Worm (Caenorhabditis elegans) whole organism, L2 larva: ENCODE data around the gene dgk-1.

ENCODE experiments used
- C34F6.9 ChIP-seq: fragments of 150-350 bp; optimal IDR thresholded peaks from 2 replicates; lab custom pipeline; 2014; ENCODE audit warnings: missing biosample characterization, missing genetic modification characterization
- ZK546.5 ChIP-seq: sonication (generic microtip); optimal IDR thresholded peaks from 2 replicates; lab custom pipeline; 2017; ENCODE audit warnings: missing biosample characterization, missing genetic modification characterization
- alr-1 ChIP-seq: fragments of 150-350 bp; optimal IDR thresholded peaks from 2 replicates; lab custom pipeline; 2014; ENCODE audit warnings: missing biosample characterization, missing genetic modification characterization
- aly-2 ChIP-seq: fragments of 150-350 bp; optimal IDR thresholded peaks from 2 replicates; lab custom pipeline; 2014; ENCODE audit warnings: missing biosample characterization, missing genetic modification characterization
- ama-1 ChIP-seq: fragments of 150-350 bp; optimal IDR thresholded peaks from 2 replicates; lab custom pipeline; 2018; ENCODE audit warnings: inconsistent platforms
- blmp-1 ChIP-seq: sonication (generic microtip); optimal IDR thresholded peaks from 2 replicates; lab custom pipeline; 2017; ENCODE audit warnings: missing genetic modification characterization, mild to moderate bottlenecking, missing compliant biosample characterization, antibody characterized with exemption, moderate library complexity; ENCODE audit not compliant: insufficient read depth
- ceh-16 ChIP-seq: fragments of 150-350 bp; optimal IDR thresholded peaks from 2 replicates; lab custom pipeline; 2014; ENCODE audit warnings: missing biosample characterization, missing genetic modification characterization
- ceh-82 ChIP-seq: fragments of 150-350 bp; optimal IDR thresholded peaks from 2 replicates; lab custom pipeline; 2014; ENCODE audit warnings: missing biosample characterization, missing genetic modification characterization
- crh-2 ChIP-seq: sonication (generic microtip); optimal IDR thresholded peaks from 2 replicates; lab custom pipeline; 2017; ENCODE audit warnings: missing biosample characterization, missing genetic modification characterization
- dmd-4 ChIP-seq: sonication (generic microtip); optimal IDR thresholded peaks from 2 replicates; lab custom pipeline; 2017; ENCODE audit warnings: missing biosample characterization, missing genetic modification characterization
- elt-1 ChIP-seq: fragments of 150-350 bp; optimal IDR thresholded peaks from 2 replicates; lab custom pipeline; 2014; ENCODE audit warnings: missing biosample characterization, missing genetic modification characterization
- elt-3 ChIP-seq: sonication (generic microtip); optimal IDR thresholded peaks from 2 replicates; lab custom pipeline; 2017; ENCODE audit warnings: missing biosample characterization, missing genetic modification characterization
- gmeb-1 ChIP-seq: fragments of 150-350 bp; optimal IDR thresholded peaks from 2 replicates; lab custom pipeline; 2014; ENCODE audit warnings: missing biosample characterization, missing genetic modification characterization
- lin-11 ChIP-seq: fragments of 150-350 bp; sonication (generic microtip); optimal IDR thresholded peaks from 2 replicates; lab custom pipeline; 2014; ENCODE audit warnings: missing biosample characterization, missing genetic modification characterization, inconsistent platforms, mixed read lengths
- lin-13 ChIP-seq: fragments of 150-350 bp; optimal IDR thresholded peaks from 2 replicates; lab custom pipeline; 2014; ENCODE audit warnings: missing biosample characterization, missing genetic modification reagents, missing genetic modification characterization
- lsy-2 ChIP-seq, 2 experiments: fragments of 150-350 bp in 1 of 2; sonication (generic microtip) in 1 of 2; optimal IDR thresholded peaks; 2 replicates each; lab custom pipeline; 2014 to 2017; ENCODE audit warnings: missing biosample characterization in 2 of 2, missing genetic modification characterization in 2 of 2
- mdl-1 ChIP-seq, 2 experiments: fragments of 150-350 bp in 1 of 2; sonication (generic microtip) in 1 of 2; optimal IDR thresholded peaks; 2 replicates each; lab custom pipeline; 2017; ENCODE audit warnings: missing biosample characterization in 2 of 2, missing genetic modification characterization in 2 of 2
- nhr-10 ChIP-seq: sonication (generic microtip); optimal IDR thresholded peaks from 2 replicates; lab custom pipeline; 2017; ENCODE audit warnings: missing biosample characterization, missing genetic modification characterization
- nhr-12 ChIP-seq: fragments of 150-350 bp; optimal IDR thresholded peaks from 2 replicates; lab custom pipeline; 2014; ENCODE audit warnings: missing biosample characterization, missing genetic modification characterization
- nhr-129 ChIP-seq: fragments of 150-350 bp; optimal IDR thresholded peaks from 2 replicates; lab custom pipeline; 2014; ENCODE audit warnings: missing biosample characterization, missing genetic modification characterization
- nhr-21 ChIP-seq: fragments of 150-350 bp; optimal IDR thresholded peaks from 2 replicates; lab custom pipeline; 2014; ENCODE audit warnings: missing biosample characterization, missing genetic modification characterization
- nhr-237 ChIP-seq: fragments of 150-350 bp; optimal IDR thresholded peaks from 2 replicates; lab custom pipeline; 2014; ENCODE audit warnings: missing biosample characterization, missing genetic modification characterization
- nhr-25 ChIP-seq: fragments of 150-350 bp; sonication (generic microtip); optimal IDR thresholded peaks from 3 replicates; lab custom pipeline; 2014; ENCODE audit warnings: missing biosample characterization, missing genetic modification characterization
- nhr-6 ChIP-seq: fragments of 150-350 bp; optimal IDR thresholded peaks from 2 replicates; lab custom pipeline; 2014; ENCODE audit warnings: missing biosample characterization, missing genetic modification characterization
- peb-1 ChIP-seq: fragments of 150-350 bp; optimal IDR thresholded peaks from 2 replicates; lab custom pipeline; 2014; ENCODE audit warnings: missing biosample characterization, missing genetic modification characterization
- sem-4 ChIP-seq: fragments of 150-350 bp; optimal IDR thresholded peaks from 2 replicates; lab custom pipeline; 2014; ENCODE audit warnings: missing biosample characterization, missing genetic modification reagents, missing genetic modification characterization
- skn-1 ChIP-seq: sonication (generic microtip); optimal IDR thresholded peaks from 2 replicates; lab custom pipeline; 2017; ENCODE audit warnings: missing biosample characterization, missing genetic modification characterization
- sma-3 ChIP-seq: sonication (generic microtip); optimal IDR thresholded peaks from 2 replicates; lab custom pipeline; 2016; ENCODE audit warnings: missing genetic modification reagents, missing genetic modification characterization, missing compliant biosample characterization
- sma-9 ChIP-seq, 2 experiments: fragments of 150-350 bp in 1 of 2; sonication (generic microtip) in 1 of 2; optimal IDR thresholded peaks; 2 replicates each; lab custom pipeline; 2014 to 2016; ENCODE audit warnings: missing genetic modification characterization in 2 of 2, mild to moderate bottlenecking in 1 of 2, missing biosample characterization in 1 of 2, missing compliant biosample characterization in 1 of 2, missing genetic modification reagents in 1 of 2, moderate library complexity in 1 of 2
- snpc-4 ChIP-seq: fragments of 150-350 bp; optimal IDR thresholded peaks from 2 replicates; lab custom pipeline; 2014; ENCODE audit warnings: missing biosample characterization, missing genetic modification characterization
- unc-39 ChIP-seq: fragments of 150-350 bp; optimal IDR thresholded peaks from 2 replicates; lab custom pipeline; 2014; ENCODE audit warnings: missing biosample characterization, missing genetic modification characterization
- unc-55 ChIP-seq: fragments of 150-350 bp; sonication (generic microtip); optimal IDR thresholded peaks from 3 replicates; lab custom pipeline; 2014; ENCODE audit warnings: missing biosample characterization, missing genetic modification reagents, missing genetic modification characterization
- ztf-1 ChIP-seq: fragments of 200-800 bp; sonication (Bioruptor generic); conservative IDR thresholded peaks from 2 replicates; pipeline ENCODE4 v1.3.6; 2022; ENCODE audit warnings: missing genetic modification characterization, missing compliant biosample characterization
- ztf-4 ChIP-seq: fragments of 150-350 bp; optimal IDR thresholded peaks from 2 replicates; lab custom pipeline; 2014; ENCODE audit warnings: missing biosample characterization, missing genetic modification characterization

The dgk-1 gene

DNA sequence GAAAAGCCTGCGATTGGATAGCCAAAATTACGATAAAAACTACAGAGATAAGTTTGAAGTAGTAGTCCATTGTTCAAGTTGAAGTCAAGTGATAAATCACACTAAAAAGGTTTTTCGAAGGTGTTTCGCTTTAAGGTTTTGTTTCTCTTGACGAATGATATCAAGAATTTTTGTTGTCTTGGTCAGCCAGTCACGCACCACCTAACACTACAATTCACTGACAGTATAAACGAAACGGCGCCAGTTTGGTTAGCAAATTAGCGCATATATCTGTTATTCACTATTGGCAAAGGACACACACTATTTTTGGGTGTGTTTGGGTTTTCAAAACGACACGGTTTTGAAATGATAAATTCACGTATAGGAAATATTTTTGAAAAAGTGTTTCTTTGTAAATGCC, 21.2 kb downstream of the dgk-1 start, which contains the start of gene C44C1.6:
Gene C44C1.6 (minus strand): TSS at position 199 of the 400 bp plus-strand sequence.
- TF ChIP-seq nhr-129, result peak; percentile 31
- no peak for TF ChIP-seq nhr-10 (tag; lab: Kevin White, UChicago)
- no peak for TF ChIP-seq lin-11 (tag; lab: Kevin White, UChicago)
- peak; percentile 42 for TF ChIP-seq sma-3
- TF ChIP-seq alr-1 (tag; lab: Kevin White, UChicago), result no peak
- TF ChIP-seq nhr-12 (tag; lab: Kevin White, UChicago), result no peak
- TF ChIP-seq gmeb-1 (tag; lab: Kevin White, UChicago), result no peak
- no peak for TF ChIP-seq elt-1 (tag; lab: Kevin White, UChicago)
- no peak for TF ChIP-seq unc-55 (GFP tag; lab: Kevin White, UChicago)
- TF ChIP-seq nhr-6 (tag; lab: Kevin White, UChicago), result no peak

DNA sequence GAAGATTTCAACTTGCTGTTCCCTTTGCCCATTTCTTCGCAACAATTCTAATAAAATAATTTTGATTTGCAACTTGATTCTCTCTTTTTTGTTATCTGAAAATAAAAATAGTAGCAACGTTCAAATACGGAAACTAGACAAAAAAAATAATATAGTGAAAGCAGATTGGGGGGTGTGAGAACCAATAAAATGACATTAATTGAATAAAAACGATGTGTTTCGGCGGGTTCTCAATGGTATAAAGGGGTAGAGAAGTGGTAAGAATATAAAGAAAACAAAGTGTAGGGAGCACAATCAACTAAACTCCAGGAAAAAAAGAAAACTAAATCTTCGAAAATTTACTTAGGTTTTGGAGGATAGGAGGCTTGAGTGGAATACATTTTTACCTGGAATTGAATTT, 28.1 kb downstream of the dgk-1 start, which contains the start of gene ncs-1:
Gene ncs-1 (minus strand): TSS at position 101 of the 400 bp plus-strand sequence.
- TF ChIP-seq snpc-4 (no peak), nhr-21 (tag; lab: Kevin White, UChicago) (no peak), aly-2 (tag; lab: Kevin White, UChicago) (no peak), peb-1 (tag; lab: Kevin White, UChicago) (no peak), unc-39 (tag; lab: Kevin White, UChicago) (no peak), nhr-237 (no peak)

DNA sequence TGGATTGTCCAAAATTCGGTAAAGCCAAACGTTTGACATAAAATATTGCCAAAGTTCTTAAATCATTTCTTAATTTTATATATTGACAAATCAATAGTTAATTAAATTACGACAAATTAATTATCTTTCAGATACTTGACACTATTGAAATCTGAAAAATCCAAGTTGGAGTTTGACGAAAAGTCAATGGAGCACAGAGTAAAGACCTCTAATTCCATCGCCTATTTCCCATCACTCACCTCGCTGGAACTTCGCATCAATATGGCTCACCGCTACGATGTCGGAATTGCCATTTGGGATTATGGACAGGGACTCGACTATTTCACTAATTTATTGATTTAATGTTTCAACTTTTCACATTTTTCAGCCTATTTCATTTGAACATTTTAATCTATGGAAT, 31.1 kb downstream of the dgk-1 start:
- TF ChIP-seq C34F6.9 (tag; lab: Kevin White, UChicago), result no peak
- no peak for TF ChIP-seq mdl-1 (tag; optimal IDR thresholded peaks at IDR 0.05; lab: Kevin White, UChicago)
- TF ChIP-seq ceh-82 (tag; lab: Kevin White, UChicago), result no peak
- TF ChIP-seq blmp-1, result no peak
- TF ChIP-seq nhr-25 (tag; lab: Kevin White, UChicago), result no peak
- TF ChIP-seq sem-4 (tag; lab: Kevin White, UChicago), result no peak

DNA sequence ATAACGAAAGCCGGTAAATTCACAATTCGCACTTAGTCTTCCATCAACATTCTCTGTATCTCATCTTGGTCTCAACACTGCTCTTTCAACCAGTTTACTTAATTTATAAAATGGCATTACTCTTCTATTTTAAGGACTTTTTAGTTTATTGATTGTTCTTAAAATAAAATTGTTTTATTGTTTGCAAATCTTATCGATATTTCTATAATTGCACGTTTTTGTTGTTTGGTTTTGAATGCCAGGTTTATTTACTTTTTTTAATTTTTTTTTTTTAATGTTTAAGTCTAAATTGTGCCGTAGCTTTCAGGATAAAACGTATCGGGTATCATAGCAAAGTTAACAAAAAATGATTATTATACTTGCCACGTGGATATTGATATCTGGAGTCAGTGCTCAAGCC, 33.7 kb downstream of the dgk-1 start, which contains the start of gene chil-10:
Gene chil-10 (plus strand): TSS at position 301 of the 400 bp plus-strand sequence.
- TF ChIP-seq ZK546.5 (no peak), ztf-4 (tag; lab: Kevin White, UChicago) (no peak), C34F6.9 (tag; lab: Kevin White, UChicago) (no peak), aly-2 (tag; lab: Kevin White, UChicago) (no peak), elt-3 (no peak), nhr-129 (no peak), mdl-1 (tag; optimal IDR thresholded peaks at IDR 0.05; lab: Kevin White, UChicago) (no peak), lin-11 (tag; lab: Kevin White, UChicago) (no peak), alr-1 (tag; lab: Kevin White, UChicago) (no peak), nhr-10 (tag; lab: Kevin White, UChicago) (no peak), ceh-16 (tag; lab: Kevin White, UChicago) (no peak), ztf-1 (GFP tag; lab: Robert Waterston, UW) (no peak), nhr-12 (tag; lab: Kevin White, UChicago) (no peak), elt-1 (tag; lab: Kevin White, UChicago) (no peak)

DNA sequence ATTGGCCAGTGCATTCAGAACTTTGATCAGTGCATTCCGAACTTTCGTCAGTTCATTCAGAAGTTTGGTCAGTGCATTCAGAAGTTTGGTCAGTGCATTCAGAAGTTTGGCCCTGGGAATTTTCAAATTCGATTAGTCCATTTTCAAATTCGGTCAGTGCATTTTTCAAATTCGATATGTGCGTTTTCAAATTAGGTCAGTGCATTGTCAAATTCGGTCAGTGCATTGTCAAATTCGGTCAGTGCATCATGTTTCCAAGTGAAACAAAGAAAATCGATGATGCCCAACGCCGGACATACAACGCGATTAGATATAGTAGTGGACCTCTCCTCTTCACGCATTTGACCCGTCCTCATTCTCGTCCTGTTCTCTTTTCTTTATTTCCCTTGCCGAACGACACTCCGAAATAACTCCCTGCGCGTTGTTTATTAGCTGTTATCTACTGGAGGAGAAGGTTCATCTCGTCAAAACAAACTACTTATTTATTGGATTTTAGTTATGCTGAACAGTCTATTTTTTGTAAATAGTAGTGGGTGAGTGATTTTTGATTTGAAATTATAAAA, 36.7 kb downstream of the dgk-1 start, which contains the start of gene apm-3:
Gene apm-3 (plus strand): TSS at position 477 of the 563 bp plus-strand sequence.
- TF ChIP-seq unc-55 (GFP tag; lab: Kevin White, UChicago) (peak; percentile 48), skn-1 (tag; lab: Kevin White, UChicago) (no peak), lsy-2 (tag; optimal IDR thresholded peaks at IDR 0.05; lab: Kevin White, UChicago) (peak in 1 of 2 experiments; percentile 41), lin-13 (GFP tag; lab: Kevin White, UChicago) (peak; percentile 5), sem-4 (tag; lab: Kevin White, UChicago) (no peak), blmp-1 (no peak), nhr-129 (peak; percentile 58), ztf-1 (GFP tag; lab: Robert Waterston, UW) (no peak), C34F6.9 (tag; lab: Kevin White, UChicago) (peak; percentile 55), ama-1 (lab: Kevin White, UChicago) (no peak), dmd-4 (tag; lab: Kevin White, UChicago) (no peak), alr-1 (tag; lab: Kevin White, UChicago) (no peak), crh-2 (tag; lab: Kevin White, UChicago) (peak; percentile 15), nhr-6 (tag; lab: Kevin White, UChicago) (no peak), sma-9 (GFP tag; optimal IDR thresholded peaks at IDR 0.05; lab: Kevin White, UChicago) (peak; percentile 30), sma-9 (tag; optimal IDR thresholded peaks at IDR 0.05; lab: Kevin White, UChicago) (no peak)
